Worm (Caenorhabditis elegans) whole organism, L4/young adult: Measurements from ENCODE around the gene emb-30.
A peak's percentile ranks its signal among the peaks of the same experiment; 100 is the strongest.
"Not testable (repeated sequence)": the region's sequence is repeated elsewhere in the genome, so short reads cannot be mapped to it uniquely, and the experiment has no call there.

Source experiments
- W03F9.2 ChIP-seq: fragments of 150-350 bp; optimal IDR thresholded peaks from 2 replicates; lab custom pipeline; 2014; ENCODE audit warnings: missing biosample characterization, missing genetic modification characterization
- dao-5 ChIP-seq: sonication (generic microtip); optimal IDR thresholded peaks from 2 replicates; lab custom pipeline; 2016; ENCODE audit warnings: missing genotype, missing genetic modification characterization, moderate library complexity, missing compliant biosample characterization
- him-1 ChIP-seq: sonication (generic microtip); optimal IDR thresholded peaks from 2 replicates; lab custom pipeline; 2016; ENCODE audit warnings: missing genotype, missing genetic modification reagents, missing genetic modification characterization, missing compliant biosample characterization

The emb-30 gene

DNA sequence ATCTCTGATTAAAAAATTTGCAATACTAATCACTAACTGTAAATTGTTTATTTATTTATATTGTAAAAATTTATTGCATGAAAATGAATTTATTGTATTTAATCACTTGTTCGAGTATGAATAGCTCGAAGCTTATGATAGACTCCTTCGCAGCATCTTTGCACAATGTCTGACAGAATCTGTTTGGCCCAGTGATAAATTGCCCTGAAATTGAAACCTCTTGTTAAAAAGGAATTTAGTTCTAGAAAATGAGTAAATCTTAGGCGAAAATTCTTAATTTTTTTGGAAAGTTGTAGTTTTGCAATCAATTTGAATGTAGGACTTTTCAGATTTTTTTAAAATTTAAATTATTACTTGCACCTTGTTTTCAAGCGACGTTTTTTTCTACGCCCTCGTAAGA is 6.3 kb downstream of the emb-30 start:
- TF ChIP-seq W03F9.2: no peak
- TF ChIP-seq dao-5 (tag; lab: Kevin White, UChicago): no peak
- TF ChIP-seq him-1 (tag; lab: Kevin White, UChicago): no peak

DNA sequence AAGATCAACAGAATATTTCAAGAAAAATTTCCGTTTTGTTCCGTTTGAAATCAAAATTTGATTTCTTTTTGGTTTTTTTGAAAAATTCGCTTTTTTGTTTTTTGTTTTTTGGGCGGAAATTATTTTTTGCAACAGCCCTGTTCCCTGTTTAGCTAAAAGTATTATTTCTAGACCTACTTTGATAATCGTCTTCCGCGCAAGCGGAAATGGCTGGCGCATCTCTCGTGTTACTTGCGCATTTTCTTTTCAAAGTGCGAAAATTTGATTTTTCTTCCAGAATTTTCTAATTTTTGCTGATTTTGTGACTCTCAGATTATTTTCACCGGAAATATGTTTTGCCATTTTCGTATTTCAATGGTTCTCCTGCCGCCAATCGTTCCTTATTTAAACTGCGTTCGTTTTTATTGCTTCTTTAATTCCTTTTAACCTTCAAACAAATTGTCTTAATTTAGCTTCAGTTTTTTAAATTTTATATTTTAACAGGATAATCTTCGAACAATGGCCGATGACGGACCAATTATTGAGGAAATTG is 7.6 kb downstream of the emb-30 start, which contains the start of gene cpar-1:
TSS of gene cpar-1 (plus strand) at position 482 of the 532 bp plus-strand sequence.
- TF ChIP-seq him-1 (tag; lab: Kevin White, UChicago) (no peak), dao-5 (tag; lab: Kevin White, UChicago) (no peak), W03F9.2 (no peak)

DNA sequence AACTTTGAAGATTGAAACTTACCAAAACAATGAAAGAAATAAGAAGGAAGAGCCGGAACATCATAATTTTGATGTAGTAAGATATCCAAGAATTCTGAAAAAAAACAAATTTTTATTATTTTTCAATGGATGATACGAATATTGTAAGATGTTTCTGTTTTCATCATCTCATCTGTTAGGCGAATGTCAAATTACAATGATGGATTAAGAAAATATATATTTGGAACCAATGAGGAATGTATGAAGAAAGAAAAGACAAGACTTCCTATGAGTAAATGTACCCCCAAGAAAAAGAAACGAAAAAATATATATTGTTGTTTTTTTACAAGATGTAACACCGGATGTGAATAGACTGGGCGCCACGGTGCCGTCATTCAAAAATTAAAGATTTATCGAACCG is 15.0 kb downstream of the emb-30 start, which contains the start of gene T26G10.5:
TSS of gene T26G10.5 (minus strand) at position 101 of the 400 bp plus-strand sequence.
- TF ChIP-seq W03F9.2 (no peak), him-1 (tag; lab: Kevin White, UChicago) (no peak), dao-5 (tag; lab: Kevin White, UChicago) (no peak)

DNA sequence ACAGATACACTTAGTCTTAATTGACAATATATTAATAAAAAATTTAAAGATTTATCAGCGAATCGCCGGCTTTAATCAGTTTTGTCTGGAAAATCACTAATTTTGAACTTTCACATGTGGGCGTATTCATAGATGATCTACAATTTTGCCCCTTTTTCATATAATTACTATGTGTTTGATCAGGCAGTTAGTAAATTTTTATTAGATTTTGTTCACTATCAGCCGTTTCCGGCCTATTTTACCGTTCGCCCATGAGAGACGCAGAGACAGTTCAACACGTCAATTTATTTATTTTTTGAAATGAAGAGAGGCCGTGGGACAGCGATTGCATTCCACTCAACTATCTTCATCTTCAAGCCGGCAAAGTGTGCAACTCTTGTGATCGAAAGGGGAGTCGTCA is 21.0 kb downstream of the emb-30 start, which contains the start of gene T26G10.4:
TSS of gene T26G10.4 (plus strand) at position 301 of the 400 bp plus-strand sequence.
- TF ChIP-seq W03F9.2; him-1 (tag; lab: Kevin White, UChicago); dao-5 (tag; lab: Kevin White, UChicago): not testable (repeated sequence)

DNA sequence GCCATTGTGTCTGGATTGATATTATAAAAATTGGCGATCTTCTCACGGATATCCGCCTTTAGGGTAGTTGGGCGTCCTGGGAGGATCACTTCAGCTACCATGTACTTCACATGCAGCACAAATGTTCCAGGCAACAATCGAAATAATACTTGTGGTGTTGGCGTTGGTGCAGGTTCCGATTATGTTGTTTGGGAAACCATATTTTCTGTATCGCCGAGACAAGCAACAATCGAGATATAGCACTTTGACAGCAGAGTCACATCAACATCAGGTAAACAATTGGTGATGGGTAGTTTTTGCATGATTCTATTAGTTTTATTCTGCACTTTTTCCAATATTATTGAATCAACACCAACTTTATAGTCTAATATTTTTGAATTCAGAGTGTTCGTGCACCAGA is 27.9 kb downstream of the emb-30 start, which contains the start of gene T26G10.3:
TSS of gene T26G10.3 (minus strand) at position 101 of the 400 bp plus-strand sequence.
- TF ChIP-seq W03F9.2 (no peak), him-1 (tag; lab: Kevin White, UChicago) (no peak), dao-5 (tag; lab: Kevin White, UChicago) (no peak)

DNA sequence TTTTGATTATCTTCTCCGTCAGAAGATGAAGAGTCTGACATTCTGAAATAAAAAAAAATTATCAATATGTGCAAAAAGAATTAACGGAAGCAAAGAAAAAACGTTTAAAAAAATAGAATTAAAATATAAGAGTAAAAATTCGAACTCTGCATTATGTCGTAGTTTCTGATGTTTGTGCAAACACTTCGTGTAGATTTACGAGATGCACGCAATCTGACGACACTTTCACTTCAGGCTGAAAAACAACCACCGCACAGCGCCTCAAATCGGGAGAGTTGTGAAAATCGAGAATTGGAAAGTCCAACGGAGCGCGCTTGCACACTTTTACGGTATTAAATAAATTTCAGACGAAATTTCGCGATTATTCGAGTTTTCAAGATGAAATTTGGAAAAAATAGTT is 34.7 kb downstream of the emb-30 start, which contains the start of gene T26G10.1:
TSS of gene T26G10.1 (minus strand) at position 42 of the 400 bp plus-strand sequence.
- TF ChIP-seq him-1 (tag; lab: Kevin White, UChicago) (no peak), W03F9.2 (peak; percentile 44)

DNA sequence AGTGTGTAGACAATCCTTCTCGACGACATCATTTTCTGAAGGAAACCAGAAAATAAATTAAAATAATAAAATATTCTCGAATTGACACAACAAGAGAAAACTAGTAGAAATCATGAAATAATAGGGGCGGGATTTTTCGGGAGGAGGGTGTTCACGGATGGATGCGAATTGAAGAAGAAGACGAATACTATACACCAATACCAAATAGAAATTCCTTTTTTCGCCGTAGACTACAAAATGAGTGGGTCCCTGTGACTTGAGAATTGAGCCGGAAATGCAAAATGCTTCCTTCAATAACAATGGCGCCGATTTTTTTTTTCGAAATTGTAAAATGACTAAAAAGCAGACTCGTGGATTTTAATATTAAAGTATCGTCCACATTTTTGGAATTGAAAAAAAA is 40.2 kb downstream of the emb-30 start, which contains the start of gene nlp-48:
TSS of gene nlp-48 (minus strand) at position 101 of the 400 bp plus-strand sequence.
- TF ChIP-seq W03F9.2 (no peak), him-1 (tag; lab: Kevin White, UChicago) (no peak), dao-5 (tag; lab: Kevin White, UChicago) (no peak)

DNA sequence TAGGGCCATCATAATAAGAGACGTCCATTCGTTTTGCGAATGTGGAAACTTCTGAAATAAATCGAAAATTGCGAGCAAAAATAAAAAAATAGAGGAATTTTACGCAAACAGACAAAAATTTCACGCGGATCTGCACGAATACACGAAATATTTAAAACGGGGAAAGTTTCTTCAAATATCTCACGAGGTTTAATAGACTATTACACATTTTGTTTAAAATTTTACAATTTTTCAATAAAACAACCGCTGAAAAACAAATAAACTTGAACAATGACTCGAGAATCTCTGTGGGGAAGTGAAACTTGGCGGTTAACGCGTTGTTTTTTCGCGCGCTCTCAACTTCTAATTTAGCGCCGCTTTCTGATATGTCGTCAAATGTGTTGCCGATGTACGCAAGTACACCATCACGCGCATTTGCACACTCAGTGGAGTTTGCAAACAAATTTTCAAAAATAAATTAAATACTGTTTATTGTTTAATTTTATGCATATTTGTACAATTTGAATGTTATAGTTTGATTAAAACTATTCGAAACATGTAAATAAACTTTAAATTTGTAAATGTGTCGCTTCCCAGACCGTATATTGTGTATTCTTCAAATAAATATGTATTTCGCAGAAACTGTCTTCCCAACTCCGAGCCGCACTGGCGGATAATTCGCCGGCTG is 48.0 kb downstream of the emb-30 start, which contains the start of the genes gpr-2 and rgr-1:
TSS of gene gpr-2 (minus strand) at position 51 of the 667 bp plus-strand sequence.
TSS of gene rgr-1 (plus strand) at position 617 of the 667 bp plus-strand sequence.
- TF ChIP-seq him-1 (tag; lab: Kevin White, UChicago) (no peak), dao-5 (tag; lab: Kevin White, UChicago) (no peak), W03F9.2 (no peak)

DNA sequence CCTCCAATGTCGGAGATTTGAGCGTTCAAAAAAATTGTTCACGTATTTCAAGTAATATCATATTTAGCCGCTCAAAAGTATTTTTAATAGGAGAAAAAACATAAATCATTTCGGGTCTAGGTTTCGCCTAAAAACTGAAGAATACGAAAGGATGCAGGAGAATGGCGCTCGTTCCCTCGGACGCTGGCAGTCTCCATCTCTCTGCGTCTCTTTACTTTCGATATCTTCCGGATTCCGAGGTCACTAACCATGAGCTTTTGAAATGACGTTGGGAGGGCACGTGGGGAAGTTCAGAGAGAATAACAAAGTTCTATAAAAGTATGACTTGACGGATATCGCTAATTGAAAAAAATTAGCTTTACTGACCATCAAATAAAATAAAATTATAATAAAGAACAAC is 50.3 kb downstream of the emb-30 start:
- TF ChIP-seq dao-5 (tag; lab: Kevin White, UChicago): no peak
- TF ChIP-seq him-1 (tag; lab: Kevin White, UChicago): no peak
- no peak for TF ChIP-seq W03F9.2

DNA sequence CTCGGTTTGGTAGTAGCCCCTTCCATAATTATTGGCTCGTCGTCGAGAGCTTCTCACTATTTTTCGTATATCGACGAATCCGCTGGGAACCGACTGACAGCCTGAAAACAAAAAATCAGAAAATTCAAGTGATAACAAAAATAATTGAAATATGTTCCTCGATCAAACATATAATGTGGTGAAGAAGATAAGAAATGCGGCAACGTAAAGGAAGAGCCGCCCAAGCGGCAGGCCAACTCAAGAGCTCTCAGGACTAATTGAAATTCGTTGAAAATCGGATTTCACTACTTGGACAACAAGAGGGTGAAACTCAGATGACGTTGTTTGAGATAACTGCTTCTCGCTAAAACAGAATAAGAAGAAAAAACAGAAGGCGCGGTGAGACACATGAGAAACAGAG is 51.3 kb downstream of the emb-30 start, which contains the start of gene slc-17.2:
TSS of gene slc-17.2 (minus strand) at position 101 of the 400 bp plus-strand sequence.
- TF ChIP-seq dao-5 (tag; lab: Kevin White, UChicago): no peak
- no peak for TF ChIP-seq him-1 (tag; lab: Kevin White, UChicago)
- TF ChIP-seq W03F9.2: no peak

DNA sequence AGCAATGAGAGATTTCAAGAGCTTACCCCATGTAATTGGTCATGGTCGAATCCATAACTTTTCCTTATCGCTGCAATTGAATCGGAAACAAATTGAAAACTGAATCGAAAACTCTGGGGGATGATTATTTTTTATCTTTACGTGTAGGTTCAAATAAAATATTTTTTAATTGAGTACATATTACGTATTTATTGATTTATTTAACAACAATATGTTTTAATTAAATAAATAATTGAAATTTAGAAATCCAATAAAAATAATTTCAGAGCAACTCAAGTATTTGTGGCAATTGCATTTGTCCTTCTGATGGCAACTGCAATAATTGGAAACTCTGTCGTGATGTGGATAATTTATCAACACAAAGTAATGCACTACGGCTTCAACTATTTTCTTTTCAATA is 55.7 kb downstream of the emb-30 start, which contains the start of gene C38C10.3:
TSS of gene C38C10.3 (minus strand) at position 101 of the 400 bp plus-strand sequence.
- TF ChIP-seq W03F9.2 (no peak), him-1 (tag; lab: Kevin White, UChicago) (no peak), dao-5 (tag; lab: Kevin White, UChicago) (no peak)
